Fruit fly (Drosophila melanogaster) whole organism, embryonic: ENCODE results near the gene Tti1.

Experiments
- B-H1 ChIP-seq: fragments of 200-800 bp; sonication (Bioruptor generic); IDR thresholded peaks from 3 replicates; pipeline ENCODE4 v1.3.6; 2022; ENCODE audit warnings: missing biosample characterization, missing genetic modification characterization
- B-H2 ChIP-seq: fragments of 200-800 bp; sonication (Bioruptor generic); optimal IDR thresholded peaks from 2 replicates; lab custom pipeline; 2018; ENCODE audit warnings: missing biosample characterization, mild to moderate bottlenecking, missing genetic modification characterization
- CG10959 ChIP-seq: fragments of 200-800 bp; sonication (Bioruptor generic); IDR thresholded peaks from 2 replicates; pipeline ENCODE4 v1.3.6; 2022; ENCODE audit warnings: missing biosample characterization, missing genetic modification characterization
- CG11085 ChIP-seq: fragments of 200-800 bp; sonication (Bioruptor generic); IDR thresholded peaks from 2 replicates; pipeline ENCODE4 v1.3.6; 2022; ENCODE audit warnings: missing biosample characterization, missing genetic modification characterization
- CG1602 ChIP-seq: fragments of 200-800 bp; sonication (Bioruptor generic); optimal IDR thresholded peaks from 3 replicates; lab custom pipeline; 2016; ENCODE audit warnings: missing biosample characterization, missing genetic modification characterization
- CG30020 ChIP-seq: fragments of 200-800 bp; optimal IDR thresholded peaks from 2 replicates; lab custom pipeline; 2019; ENCODE audit warnings: missing biosample characterization, mild to moderate bottlenecking, missing genetic modification characterization, moderate library complexity
- CG4617 ChIP-seq: fragments of 200-800 bp; sonication (Bioruptor generic); optimal IDR thresholded peaks from 3 replicates; lab custom pipeline; 2016; ENCODE audit warnings: missing biosample characterization, missing genetic modification characterization, borderline replicate concordance
- CG5180 ChIP-seq: fragments of 200-800 bp; sonication (Bioruptor generic); optimal IDR thresholded peaks from 3 replicates; lab custom pipeline; 2017; ENCODE audit warnings: missing biosample characterization, missing genetic modification characterization, mild to moderate bottlenecking, moderate library complexity, missing genetic modification reagents
- CG6683 ChIP-seq: fragments of 200-800 bp; sonication (Bioruptor generic); optimal IDR thresholded peaks from 2 replicates; lab custom pipeline; 2017; ENCODE audit warnings: missing biosample characterization, mild to moderate bottlenecking, missing genetic modification characterization, missing genetic modification reagents
- CG6854 ChIP-seq: fragments of 200-800 bp; sonication (Bioruptor generic); optimal IDR thresholded peaks from 3 replicates; lab custom pipeline; 2017; ENCODE audit warnings: missing biosample characterization, mild to moderate bottlenecking, missing genetic modification characterization
- CG7786 ChIP-seq: fragments of 200-800 bp; sonication (Bioruptor generic); optimal IDR thresholded peaks from 2 replicates; lab custom pipeline; 2016; ENCODE audit warnings: missing biosample characterization, missing genetic modification characterization
- CG8290 ChIP-seq, 3 experiments: fragments of 200-800 bp; sonication (Bioruptor generic); optimal IDR thresholded peaks; 2 replicates each; lab custom pipeline; 2016 to 2019; ENCODE audit warnings: missing biosample characterization in 3 of 3, missing genetic modification characterization in 3 of 3, mild to moderate bottlenecking in 2 of 3, moderate library complexity in 1 of 3
- CG9215 ChIP-seq: fragments of 200-800 bp; sonication (Bioruptor generic); IDR thresholded peaks from 2 replicates; pipeline ENCODE4 v1.3.6; 2022; ENCODE audit warnings: missing biosample characterization, missing genetic modification characterization
- CG9932 ChIP-seq: fragments of 200-800 bp; sonication (Bioruptor generic); IDR thresholded peaks from 2 replicates; pipeline ENCODE4 v1.3.6; 2022; ENCODE audit warnings: missing biosample characterization, missing genetic modification characterization
- D ChIP-seq, 2 experiments: fragments of 200-800 bp in 1 of 2; fragments of >200 bp in 1 of 2; sonication (Bioruptor generic) in 1 of 2; optimal IDR thresholded peaks; 2 replicates in 1 of 2; 3 replicates in 1 of 2; lab custom pipeline; 2017; ENCODE audit warnings: mild to moderate bottlenecking in 1 of 2, missing biosample characterization in 1 of 2, missing genetic modification characterization in 1 of 2, missing genetic modification reagents in 1 of 2
- D19A ChIP-seq: fragments of 200-800 bp; optimal IDR thresholded peaks from 3 replicates; lab custom pipeline; 2019; ENCODE audit warnings: missing biosample characterization, mild to moderate bottlenecking, missing genetic modification characterization, moderate library complexity
- Doc3 ChIP-seq: fragments of 200-800 bp; sonication (Bioruptor generic); IDR thresholded peaks from 3 replicates; pipeline ENCODE4 v1.3.6; 2022; ENCODE audit warnings: missing biosample characterization, missing genetic modification characterization; ENCODE audit not compliant: partially characterized antibody
- Eip74EF ChIP-seq, 2 experiments: fragments of 200-800 bp in 1 of 2; fragments of >200 bp in 1 of 2; sonication (Bioruptor generic) in 1 of 2; optimal IDR thresholded peaks; 2 replicates each; lab custom pipeline; 2017 to 2019; ENCODE audit warnings: missing biosample characterization in 2 of 2, missing genetic modification characterization in 2 of 2, mild to moderate bottlenecking in 1 of 2, moderate library complexity in 1 of 2
- H15 ChIP-seq: fragments of 200-800 bp; sonication (Bioruptor generic); IDR thresholded peaks from 3 replicates; pipeline ENCODE4 v1.3.6; 2022; ENCODE audit warnings: missing biosample characterization, missing genetic modification characterization
- Lim3 ChIP-seq: fragments of 200-800 bp; sonication (Bioruptor generic); IDR thresholded peaks from 2 replicates; pipeline ENCODE4 v1.3.6; 2022; ENCODE audit warnings: missing biosample characterization, missing genetic modification characterization
- Max ChIP-seq: fragments of 200-800 bp; sonication (Bioruptor generic); optimal IDR thresholded peaks from 2 replicates; lab custom pipeline; 2016; ENCODE audit warnings: missing biosample characterization, mild to moderate bottlenecking, missing genetic modification characterization
- Myb ChIP-seq: fragments of 200-800 bp; sonication (Bioruptor generic); optimal IDR thresholded peaks from 2 replicates; lab custom pipeline; 2016; ENCODE audit warnings: missing biosample characterization, missing genetic modification characterization
- NC2β ChIP-seq: fragments of 200-800 bp; sonication (Bioruptor generic); optimal IDR thresholded peaks from 2 replicates; lab custom pipeline; 2016; ENCODE audit warnings: missing biosample characterization, missing genetic modification characterization
- Oli ChIP-seq: fragments of 200-800 bp; sonication (Bioruptor generic); optimal IDR thresholded peaks from 2 replicates; lab custom pipeline; 2018; ENCODE audit warnings: missing biosample characterization, mild to moderate bottlenecking, missing genetic modification characterization, moderate library complexity
- Rx ChIP-seq: fragments of 200-800 bp; sonication (Bioruptor generic); IDR thresholded peaks from 2 replicates; pipeline ENCODE4 v1.3.6; 2022; ENCODE audit warnings: missing biosample characterization, missing genetic modification characterization
- Side ChIP-seq: fragments of 200-800 bp; sonication (Bioruptor generic); optimal IDR thresholded peaks from 2 replicates; lab custom pipeline; 2016; ENCODE audit warnings: missing biosample characterization, missing genetic modification characterization
- ara ChIP-seq: fragments of 200-800 bp; sonication (Bioruptor generic); IDR thresholded peaks from 2 replicates; pipeline ENCODE4 v1.3.6; 2022; ENCODE audit warnings: missing biosample characterization, missing genetic modification characterization
- bab2 ChIP-seq: fragments of 200-800 bp; sonication (Bioruptor generic); optimal IDR thresholded peaks from 2 replicates; lab custom pipeline; 2016; ENCODE audit warnings: missing biosample characterization, missing genetic modification characterization
- bsh ChIP-seq, 2 experiments: fragments of 200-800 bp; sonication (Bioruptor generic); optimal IDR thresholded peaks; 2 replicates each; lab custom pipeline; 2017 to 2018; ENCODE audit warnings: mild to moderate bottlenecking in 2 of 2, missing biosample characterization in 2 of 2, missing genetic modification characterization in 2 of 2, moderate library complexity in 1 of 2
- chif ChIP-seq, 2 experiments: fragments of 200-800 bp; sonication (Bioruptor generic); optimal IDR thresholded peaks; 3 replicates each; lab custom pipeline; 2016; ENCODE audit warnings: missing biosample characterization in 2 of 2, missing genetic modification characterization in 2 of 2
- crc ChIP-seq: fragments of 200-800 bp; sonication (Bioruptor generic); optimal IDR thresholded peaks from 2 replicates; lab custom pipeline; 2016; ENCODE audit warnings: missing biosample characterization, missing genetic modification characterization
- dan ChIP-seq: fragments of 200-800 bp; sonication (Bioruptor generic); IDR thresholded peaks from 2 replicates; pipeline ENCODE4 v1.3.6; 2022; ENCODE audit warnings: missing biosample characterization, missing genetic modification characterization
- esg ChIP-seq: fragments of 200-800 bp; sonication (Bioruptor generic); conservative IDR thresholded peaks from 2 replicates; pipeline ENCODE4 v1.3.6; 2022; ENCODE audit warnings: missing biosample characterization, missing genetic modification characterization
- gcm ChIP-seq: fragments of 200-800 bp; sonication (Bioruptor generic); optimal IDR thresholded peaks from 2 replicates; lab custom pipeline; 2019; ENCODE audit warnings: missing biosample characterization, mild to moderate bottlenecking, missing genetic modification characterization, moderate library complexity
- gem ChIP-seq: fragments of 200-800 bp; sonication (Bioruptor generic); optimal IDR thresholded peaks from 2 replicates; lab custom pipeline; 2019; ENCODE audit warnings: missing biosample characterization, mild to moderate bottlenecking, missing genetic modification characterization, moderate library complexity
- gsb-n ChIP-seq: fragments of 200-800 bp; sonication (Bioruptor generic); optimal IDR thresholded peaks from 3 replicates; lab custom pipeline; 2018; ENCODE audit warnings: missing biosample characterization, mild to moderate bottlenecking, missing genetic modification characterization
- gt ChIP-seq: fragments of 200-800 bp; sonication (Bioruptor generic); IDR thresholded peaks from 2 replicates; pipeline ENCODE4 v1.3.6; 2022; ENCODE audit warnings: missing biosample characterization, missing genetic modification characterization
- h ChIP-seq: fragments of >200 bp; optimal IDR thresholded peaks from 2 replicates; lab custom pipeline; 2017
- lilli ChIP-seq: fragments of 200-800 bp; sonication (Bioruptor generic); optimal IDR thresholded peaks from 3 replicates; lab custom pipeline; 2016; ENCODE audit warnings: missing biosample characterization, missing genetic modification characterization
- luna ChIP-seq: fragments of 200-800 bp; sonication (Bioruptor generic); optimal IDR thresholded peaks from 2 replicates; lab custom pipeline; 2016; ENCODE audit warnings: missing biosample characterization, missing genetic modification characterization
- mam ChIP-seq: fragments of 200-800 bp; sonication (Bioruptor generic); optimal IDR thresholded peaks from 3 replicates; lab custom pipeline; 2016; ENCODE audit warnings: missing biosample characterization, missing genetic modification characterization
- mirr ChIP-seq: fragments of 200-800 bp; sonication (Bioruptor generic); optimal IDR thresholded peaks from 3 replicates; lab custom pipeline; 2018; ENCODE audit warnings: missing biosample characterization, mild to moderate bottlenecking, missing genetic modification characterization
- nau ChIP-seq: fragments of 200-800 bp; sonication (Bioruptor generic); optimal IDR thresholded peaks from 3 replicates; lab custom pipeline; 2017; ENCODE audit warnings: missing biosample characterization, mild to moderate bottlenecking, missing genetic modification characterization, missing genetic modification reagents
- nom ChIP-seq: fragments of 200-800 bp; sonication (Bioruptor generic); optimal IDR thresholded peaks from 2 replicates; lab custom pipeline; 2017; ENCODE audit warnings: missing biosample characterization, missing genetic modification characterization, mild to moderate bottlenecking, moderate library complexity, missing genetic modification reagents
- sens ChIP-seq: fragments of 200-800 bp; sonication (Bioruptor generic); peaks from one replicate; lab custom pipeline; 2016; ENCODE audit warnings: missing biosample characterization, missing genetic modification characterization
- slp2 ChIP-seq: fragments of 200-800 bp; sonication (Bioruptor generic); optimal IDR thresholded peaks from 2 replicates; lab custom pipeline; 2016; ENCODE audit warnings: missing biosample characterization, missing genetic modification characterization
- tin ChIP-seq: fragments of 200-800 bp; sonication (Bioruptor generic); optimal IDR thresholded peaks from 3 replicates; lab custom pipeline; 2016; ENCODE audit warnings: missing biosample characterization, missing genetic modification characterization
- ttk ChIP-seq: fragments of 200-800 bp; sonication (Bioruptor generic); IDR thresholded peaks from 2 replicates; pipeline ENCODE4 v2.1.2; 2022; ENCODE audit warnings: missing biosample characterization, missing genetic modification characterization
- tup ChIP-seq: fragments of 200-800 bp; sonication (Bioruptor generic); optimal IDR thresholded peaks from 2 replicates; lab custom pipeline; 2016; ENCODE audit warnings: missing biosample characterization, mild to moderate bottlenecking, missing genetic modification characterization, moderate library complexity
- zen2 ChIP-seq: fragments of 200-800 bp; sonication (Bioruptor generic); IDR thresholded peaks from 3 replicates; pipeline ENCODE4 v1.3.6; 2022; ENCODE audit warnings: missing biosample characterization, missing genetic modification characterization; ENCODE audit not compliant: partially characterized antibody

Gene Tti1

dm6 chr3R:9747272-9747874 lies 7.1 kb downstream of the Tti1 start, which contains the start of gene CG12948 (continued):
- no peak for TF ChIP-seq dan (GFP tag; lab: Robert Waterston, UW)
- 0 out of 2 replicates have a peak, but pooled peaks have one; percentile 44 for TF ChIP-seq CG9215
- TF ChIP-seq luna (GFP tag; lab: Kevin White, UChicago) = no peak
- no peak for TF ChIP-seq CG4617 (GFP tag; lab: Kevin White, UChicago)
- peak; percentile 36 for TF ChIP-seq CG7786 (GFP tag; lab: Kevin White, UChicago)
- peak; percentile 42 for TF ChIP-seq esg
- no peak for TF ChIP-seq ara (GFP tag; lab: Robert Waterston, UW)
- TF ChIP-seq nau (GFP tag; lab: Kevin White, UChicago) = no peak
- no peak for TF ChIP-seq ttk (GFP tag; lab: Robert Waterston, UW)
- no peak for TF ChIP-seq Oli (tag; lab: Kevin White, UChicago)
- peak; percentile 66 for TF ChIP-seq B-H2
- TF ChIP-seq sens (GFP tag; lab: Kevin White, UChicago) = peak; percentile 90
- no peak for TF ChIP-seq CG11085 (GFP tag; lab: Robert Waterston, UW)
- peak; percentile 29 for TF ChIP-seq crc (GFP tag; lab: Kevin White, UChicago)
- no peak for TF ChIP-seq NC2β (GFP tag; lab: Kevin White, UChicago)
- TF ChIP-seq zen2 (GFP tag; lab: Robert Waterston, UW) = peak; percentile 76; the same call in 1 of the 3 replicates
- no peak for TF ChIP-seq gem
- peak in 1 of 2 experiments; percentile 45 for TF ChIP-seq bsh (GFP tag; optimal IDR thresholded peaks at IDR 0.05; lab: Kevin White, UChicago)
- TF ChIP-seq Myb (GFP tag; lab: Kevin White, UChicago) = peak; percentile 7
- peak; percentile 40 for TF ChIP-seq CG30020 (tag; lab: Kevin White, UChicago)
- peak; percentile 50 for TF ChIP-seq tin (GFP tag; lab: Kevin White, UChicago)
- TF ChIP-seq bab2 (GFP tag; lab: Kevin White, UChicago) = no peak
- TF ChIP-seq gt = no peak
- peak; percentile 77 for TF ChIP-seq CG9932
- no peak for TF ChIP-seq gsb-n (tag; lab: Kevin White, UChicago)
- TF ChIP-seq gcm (GFP tag; lab: Kevin White, UChicago) = no peak
- TF ChIP-seq Max (GFP tag; lab: Kevin White, UChicago) = peak; percentile 52
- TF ChIP-seq B-H1 (GFP tag; lab: Robert Waterston, UW) = no peak
- peak in 1 of 2 experiments; percentile 63 for TF ChIP-seq chif (GFP tag; optimal IDR thresholded peaks at IDR 0.05; lab: Kevin White, UChicago)
- TF ChIP-seq CG5180 = no peak
- TF ChIP-seq CG6683 (GFP tag; lab: Kevin White, UChicago) = no peak
- peak; percentile 32 for TF ChIP-seq CG1602 (GFP tag; lab: Kevin White, UChicago)
- TF ChIP-seq nom = peak; percentile 65
- no peak for TF ChIP-seq tup (GFP tag; lab: Kevin White, UChicago)
- no peak for TF ChIP-seq Rx (GFP tag; lab: Robert Waterston, UW)
- TF ChIP-seq CG10959 (GFP tag; lab: Robert Waterston, UW) = no peak
- TF ChIP-seq CG6854 = no peak
- no peak for TF ChIP-seq mirr (GFP tag; lab: Kevin White, UChicago)
- TF ChIP-seq Lim3 = no peak
- TF ChIP-seq CG8290 (GFP tag; optimal IDR thresholded peaks at IDR 0.05; lab: Kevin White, UChicago) = peak; percentile 8
- no peak for TF ChIP-seq CG8290 (tag; optimal IDR thresholded peaks at IDR 0.05; lab: Kevin White, UChicago)
- peak; percentile 72 for TF ChIP-seq lilli (GFP tag; lab: Kevin White, UChicago)
- TF ChIP-seq h (lab: Kevin White, UChicago) = no peak
- peak; percentile 21 for TF ChIP-seq slp2 (GFP tag; lab: Kevin White, UChicago)
- TF ChIP-seq Eip74EF (GFP tag; optimal IDR thresholded peaks at IDR 0.05; lab: Kevin White, UChicago) = no peak
- peak; percentile 98 for TF ChIP-seq Doc3 (GFP tag; lab: Robert Waterston, UW)
- no peak for TF ChIP-seq H15 (GFP tag; lab: Robert Waterston, UW)
- no peak for TF ChIP-seq D (optimal IDR thresholded peaks at IDR 0.05; lab: Kevin White, UChicago)
- no peak for TF ChIP-seq D (GFP tag; optimal IDR thresholded peaks at IDR 0.05; lab: Kevin White, UChicago)
- TF ChIP-seq Side (GFP tag; lab: Kevin White, UChicago) = peak; percentile 19
- no peak for TF ChIP-seq D19A (tag; lab: Kevin White, UChicago)
- peak; percentile 60 for TF ChIP-seq mam (GFP tag; lab: Kevin White, UChicago)
